2 worm cellular contexts compared by ENCODE assay signal in genomic region chrIV:16209440-16209839, ce11.
A peak's percentile ranks its signal among the peaks of the same experiment; 100 is the strongest.
TF ChIP-seq lines count a peak whose summit lies in the region.
"Not testable (repeated sequence)": the region's sequence is repeated elsewhere in the genome, so short reads cannot be mapped to it uniquely, and the experiment has no call there.

No protein-coding gene starts in this region.

TF ChIP-seq in whole organism, L4 larva, 104 proteins besides CTCF, POLR2A, EP300 and RAD21:
- TF ChIP-seq snpc-1.2 (GFP tag; IDR thresholded peaks at IDR 0.05; lab: Robert Waterston, UW) = peak; percentile 86

TF ChIP-seq in whole organism, young adult, 124 proteins besides CTCF, POLR2A, EP300 and RAD21:
- TF ChIP-seq snpc-1.1 (tag; optimal IDR thresholded peaks at IDR 0.05; lab: Kevin White, UChicago; ENCODE audit: insufficient read depth) (peak; percentile 52), attf-6 (GFP tag; IDR thresholded peaks at IDR 0.05; lab: Robert Waterston, UW) (peak; percentile 78), snpc-4 (tag; optimal IDR thresholded peaks at IDR 0.05; lab: Kevin White, UChicago) (peak; percentile 20 to 92 (median 65))
- not testable (repeated sequence) for TF ChIP-seq snpc-4 (GFP tag; optimal IDR thresholded peaks at IDR 0.05; lab: Kevin White, UChicago)
TF ChIP-seq in whole organism, young adult: peak in this region for 3; not testable (repeated sequence) for 121.
